Fruit fly (Drosophila melanogaster) whole organism, wandering third instar larva: ENCODE data around the gene CG32573.

Experiments used
- Abd-B ChIP-seq: fragments of >200 bp; optimal IDR thresholded peaks from 2 replicates; lab custom pipeline; 2017; ENCODE audit warnings: missing biosample characterization, missing genetic modification characterization
- CG32264 ChIP-seq: fragments of 200-800 bp; sonication (Bioruptor generic); optimal IDR thresholded peaks from 2 replicates; lab custom pipeline; 2016; ENCODE audit warnings: missing biosample characterization, missing genetic modification characterization
- CG9705 ChIP-seq: fragments of 200-800 bp; sonication (Bioruptor generic); optimal IDR thresholded peaks from 2 replicates; lab custom pipeline; 2018; ENCODE audit warnings: missing biosample characterization, mild to moderate bottlenecking, missing genetic modification characterization
- Dfd ChIP-seq: fragments of >200 bp; optimal IDR thresholded peaks from 2 replicates; lab custom pipeline; 2017; ENCODE audit warnings: missing biosample characterization, missing genetic modification characterization
- HLH106 ChIP-seq: fragments of 200-800 bp; optimal IDR thresholded peaks from 3 replicates; lab custom pipeline; 2019; ENCODE audit warnings: missing biosample characterization, mild to moderate bottlenecking, missing genetic modification characterization, moderate library complexity
- Hr83 ChIP-seq: fragments of 200-300 bp; sonication (Bioruptor generic); optimal IDR thresholded peaks from 2 replicates; lab custom pipeline; 2016; ENCODE audit warnings: missing biosample characterization, mild to moderate bottlenecking, missing genetic modification characterization, moderate library complexity; ENCODE audit not compliant: poor library complexity, severe bottlenecking
- Jra ChIP-seq: sonication (Bioruptor generic); optimal IDR thresholded peaks from 2 replicates; lab custom pipeline; 2016; ENCODE audit warnings: missing biosample characterization, missing genetic modification characterization
- ey ChIP-seq: fragments of 200-800 bp; sonication (Bioruptor generic); optimal IDR thresholded peaks from 2 replicates; lab custom pipeline; 2016; ENCODE audit warnings: missing biosample characterization, missing genetic modification characterization
- h ChIP-seq: fragments of 200-800 bp; sonication (Bioruptor generic); optimal IDR thresholded peaks from 3 replicates; lab custom pipeline; 2016; ENCODE audit warnings: missing biosample characterization, mild to moderate bottlenecking, missing genetic modification characterization
- jim ChIP-seq: fragments of 175-275, 200-325 bp; sonication (Bioruptor generic); optimal IDR thresholded peaks from 2 replicates; lab custom pipeline; 2016; ENCODE audit warnings: missing biosample characterization, mild to moderate bottlenecking, missing genetic modification characterization
- lola ChIP-seq: fragments of >200 bp; optimal IDR thresholded peaks from 2 replicates; lab custom pipeline; 2017; ENCODE audit warnings: missing biosample characterization, missing genetic modification characterization
- rgr ChIP-seq: fragments of 200-800 bp; sonication (Bioruptor generic); optimal IDR thresholded peaks from 3 replicates; lab custom pipeline; 2016; ENCODE audit warnings: missing biosample characterization, mild to moderate bottlenecking, missing genetic modification characterization
- tai ChIP-seq: sonication (Bioruptor generic); optimal IDR thresholded peaks from 2 replicates; lab custom pipeline; 2016; ENCODE audit warnings: missing biosample characterization, missing genetic modification characterization

DNA sequence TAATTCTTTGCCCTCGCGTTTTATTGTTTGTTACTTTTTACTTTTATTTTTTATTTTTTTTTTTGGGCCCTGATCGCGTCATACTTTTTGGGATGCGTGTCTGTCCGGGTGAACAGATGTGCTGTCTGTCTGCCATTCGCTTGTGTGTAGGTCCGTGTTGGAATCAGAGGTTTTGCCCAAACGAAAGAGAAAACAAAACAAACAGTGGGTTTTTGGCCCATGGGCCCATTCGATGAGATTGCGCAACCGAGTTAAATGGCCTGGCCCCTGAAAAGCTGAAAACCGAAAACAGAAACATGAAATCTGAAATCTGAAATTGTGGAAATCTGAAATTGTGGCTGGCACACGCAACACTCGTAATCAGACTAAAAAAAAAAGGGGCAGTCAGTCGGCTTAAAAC is 5.7 kb upstream of the CG32573 start:
- TF ChIP-seq HLH106 (tag; lab: Kevin White, UChicago) (no peak), h (GFP tag; lab: Kevin White, UChicago) (no peak), Jra (GFP tag; lab: Kevin White, UChicago) (no peak), Dfd (GFP tag; lab: Kevin White, UChicago) (no peak), CG32264 (GFP tag; lab: Kevin White, UChicago) (no peak), Abd-B (GFP tag; lab: Kevin White, UChicago) (no peak), rgr (GFP tag; lab: Kevin White, UChicago) (no peak), ey (GFP tag; lab: Kevin White, UChicago) (no peak), tai (GFP tag; lab: Kevin White, UChicago) (no peak), CG9705 (no peak), jim (GFP tag; lab: Kevin White, UChicago) (no peak), Hr83 (no peak), lola (GFP tag; lab: Kevin White, UChicago) (no peak)
